Worm (Caenorhabditis elegans) whole organism, L3 larva: ENCODE data around the gene B0513.4.

Source experiments
- R02D3.7 ChIP-seq: fragments of 150-350 bp; optimal IDR thresholded peaks from 2 replicates; lab custom pipeline; 2014; ENCODE audit warnings: missing biosample characterization, missing genetic modification characterization
- aly-2 ChIP-seq: fragments of 150-350 bp; optimal IDR thresholded peaks from 2 replicates; lab custom pipeline; 2014; ENCODE audit warnings: missing biosample characterization, missing genetic modification characterization
- ceh-28 ChIP-seq: fragments of 150-350 bp; optimal IDR thresholded peaks from 2 replicates; lab custom pipeline; 2014; ENCODE audit warnings: missing biosample characterization, missing genetic modification reagents, missing genetic modification characterization
- ceh-82 ChIP-seq: fragments of 150-350 bp; optimal IDR thresholded peaks from 2 replicates; lab custom pipeline; 2014; ENCODE audit warnings: missing biosample characterization, missing genetic modification characterization
- elt-1 ChIP-seq: fragments of 150-350 bp; optimal IDR thresholded peaks from 2 replicates; lab custom pipeline; 2014; ENCODE audit warnings: missing biosample characterization, missing genetic modification characterization
- elt-2 ChIP-seq: sonication (generic microtip); optimal IDR thresholded peaks from 2 replicates; lab custom pipeline; 2016; ENCODE audit warnings: missing genetic modification reagents, mild to moderate bottlenecking, missing genetic modification characterization, missing compliant biosample characterization
- eor-1 ChIP-seq, 2 experiments: fragments of 150-350 bp; optimal IDR thresholded peaks; 2 replicates each; lab custom pipeline; 2014 to 2018; ENCODE audit warnings: missing biosample characterization in 2 of 2, missing genetic modification characterization in 2 of 2
- fkh-10 ChIP-seq: sonication (generic microtip); optimal IDR thresholded peaks from 2 replicates; lab custom pipeline; 2017; ENCODE audit warnings: missing biosample characterization, missing genetic modification reagents, missing genetic modification characterization
- fos-1 ChIP-seq: fragments of 150-350 bp; optimal IDR thresholded peaks from 2 replicates; lab custom pipeline; 2014; ENCODE audit warnings: missing biosample characterization, missing genetic modification characterization
- hmg-11 ChIP-seq: sonication (generic microtip); optimal IDR thresholded peaks from 2 replicates; lab custom pipeline; 2016; ENCODE audit warnings: missing genetic modification characterization, missing compliant biosample characterization
- jun-1 ChIP-seq: fragments of 150-350 bp; optimal IDR thresholded peaks from 2 replicates; lab custom pipeline; 2014; ENCODE audit warnings: missing biosample characterization, missing genetic modification reagents, missing genetic modification characterization
- lsy-12 ChIP-seq: sonication (generic microtip); optimal IDR thresholded peaks from 2 replicates; lab custom pipeline; 2016; ENCODE audit warnings: mild to moderate bottlenecking, missing genetic modification characterization, missing compliant biosample characterization
- mml-1 ChIP-seq: fragments of 150-350 bp; sonication (generic microtip); optimal IDR thresholded peaks from 3 replicates; lab custom pipeline; 2014; ENCODE audit warnings: missing biosample characterization, missing genetic modification characterization
- nhr-11 ChIP-seq: fragments of 150-350 bp; optimal IDR thresholded peaks from 2 replicates; lab custom pipeline; 2014; ENCODE audit warnings: missing biosample characterization, missing genetic modification characterization
- pqm-1 ChIP-seq: fragments of 150-350 bp; optimal IDR thresholded peaks from 2 replicates; lab custom pipeline; 2017; ENCODE audit warnings: missing biosample characterization, missing genetic modification characterization, inconsistent platforms
- sea-2 ChIP-seq: fragments of 150-350 bp; sonication (generic microtip); optimal IDR thresholded peaks from 4 replicates; lab custom pipeline; 2014; ENCODE audit warnings: missing biosample characterization, missing genetic modification reagents, missing genetic modification characterization
- skn-1 ChIP-seq: fragments of 150-350 bp; optimal IDR thresholded peaks from 2 replicates; lab custom pipeline; 2014; ENCODE audit warnings: missing biosample characterization, missing genetic modification characterization
- snpc-4 ChIP-seq: fragments of 150-350 bp; optimal IDR thresholded peaks from 2 replicates; lab custom pipeline; 2014; ENCODE audit warnings: missing biosample characterization, missing genetic modification characterization
- tbx-2 ChIP-seq: sonication (generic microtip); optimal IDR thresholded peaks from 2 replicates; lab custom pipeline; 2016; ENCODE audit warnings: mild to moderate bottlenecking, missing genetic modification characterization, missing compliant biosample characterization
- zag-1 ChIP-seq: fragments of 150-350 bp; optimal IDR thresholded peaks from 2 replicates; lab custom pipeline; 2014; ENCODE audit warnings: missing biosample characterization, missing genetic modification characterization

Gene B0513.4

DNA sequence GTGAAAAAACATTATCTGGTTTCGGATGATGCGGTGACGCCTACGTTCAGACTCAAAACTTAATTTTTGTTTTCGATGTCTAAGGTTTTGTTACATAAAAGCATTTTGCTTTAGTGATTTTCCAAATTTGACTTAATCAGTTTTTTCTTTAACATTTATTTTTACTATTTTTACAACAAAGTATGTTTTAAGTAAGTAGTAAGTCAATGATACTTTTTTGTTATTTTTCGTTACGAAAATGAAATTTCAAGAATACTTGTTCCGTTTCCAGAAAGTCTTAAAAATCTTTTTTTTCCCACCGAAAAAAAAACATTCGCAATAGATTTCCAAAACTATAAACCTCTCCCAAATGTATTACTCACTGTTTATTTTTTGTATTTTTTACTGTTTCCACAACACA, 47.7 kb downstream of the B0513.4 start:
- no peak for TF ChIP-seq jun-1 (tag; lab: Kevin White, UChicago)
- no peak for TF ChIP-seq pqm-1 (tag; lab: Kevin White, UChicago)
- TF ChIP-seq sea-2 (GFP tag; lab: Kevin White, UChicago): no peak
- TF ChIP-seq eor-1 (tag; optimal IDR thresholded peaks at IDR 0.05; lab: Kevin White, UChicago): no peak
- TF ChIP-seq tbx-2 (tag; lab: Kevin White, UChicago): no peak
- TF ChIP-seq lsy-12: no peak
- no peak for TF ChIP-seq fos-1 (tag; lab: Kevin White, UChicago)
- TF ChIP-seq nhr-11 (tag; lab: Kevin White, UChicago): no peak
- TF ChIP-seq hmg-11: no peak
- no peak for TF ChIP-seq ceh-28 (tag; lab: Kevin White, UChicago)
- TF ChIP-seq aly-2: no peak
- no peak for TF ChIP-seq ceh-82 (tag; lab: Kevin White, UChicago)
- no peak for TF ChIP-seq elt-2
- no peak for TF ChIP-seq elt-1
- TF ChIP-seq mml-1 (tag; lab: Kevin White, UChicago): no peak
- no peak for TF ChIP-seq skn-1 (tag; lab: Kevin White, UChicago)
- no peak for TF ChIP-seq snpc-4 (tag; lab: Kevin White, UChicago)
- TF ChIP-seq zag-1: no peak
- TF ChIP-seq fkh-10 (GFP tag; lab: Kevin White, UChicago): no peak
- TF ChIP-seq R02D3.7 (tag; lab: Kevin White, UChicago): no peak
